Worm (Caenorhabditis elegans) whole organism, young adult: Measurements from ENCODE around the gene B0218.5.

ENCODE experiments used
- C06A6.2 ChIP-seq: fragments of 200-800 bp; sonication (Bioruptor generic); conservative IDR thresholded peaks from 2 replicates; pipeline ENCODE4 v1.3.6; 2022; ENCODE audit warnings: missing genetic modification characterization, missing compliant biosample characterization
- D2030.7 ChIP-seq: fragments of 200-800 bp; sonication (Bioruptor generic); IDR thresholded peaks from 2 replicates; pipeline ENCODE4 v1.3.6; 2022; ENCODE audit warnings: missing genetic modification reagents, missing genetic modification characterization, missing compliant biosample characterization
- F10E7.11 ChIP-seq: sonication (generic microtip); optimal IDR thresholded peaks from 2 replicates; lab custom pipeline; 2017; ENCODE audit warnings: mild to moderate bottlenecking, missing genetic modification characterization, moderate library complexity, missing compliant biosample characterization
- F22D6.2 ChIP-seq: sonication (generic microtip); optimal IDR thresholded peaks from 2 replicates; lab custom pipeline; 2016; ENCODE audit warnings: mild to moderate bottlenecking, missing genetic modification characterization, missing compliant biosample characterization
- F33H1.4 ChIP-seq: fragments of 200-800 bp; sonication (Bioruptor generic); IDR thresholded peaks from 2 replicates; pipeline ENCODE4 v1.3.6; 2022; ENCODE audit warnings: missing genetic modification reagents, missing genetic modification characterization, missing compliant biosample characterization
- F57C9.4 ChIP-seq: sonication (generic microtip); optimal IDR thresholded peaks from 2 replicates; lab custom pipeline; 2017; ENCODE audit warnings: mild to moderate bottlenecking, missing genetic modification characterization, missing compliant biosample characterization
- K11D2.4 ChIP-seq: fragments of 200-800 bp; sonication (Bioruptor generic); IDR thresholded peaks from 2 replicates; pipeline ENCODE4 v1.3.6; 2022; ENCODE audit warnings: missing genetic modification reagents, missing genetic modification characterization, missing compliant biosample characterization
- Y67H2A.10 ChIP-seq: fragments of 200-800 bp; sonication (Bioruptor generic); conservative IDR thresholded peaks from 2 replicates; pipeline ENCODE4 v1.3.6; 2022; ENCODE audit warnings: missing genetic modification reagents, missing genetic modification characterization, missing compliant biosample characterization
- ZK185.1 ChIP-seq: sonication (generic microtip); optimal IDR thresholded peaks from 2 replicates; lab custom pipeline; 2016; ENCODE audit warnings: mild to moderate bottlenecking, missing genetic modification characterization, missing compliant biosample characterization; ENCODE audit not compliant: poor library complexity, severe bottlenecking
- attf-5 ChIP-seq: fragments of 200-800 bp; sonication (Bioruptor generic); optimal IDR thresholded peaks from 2 replicates; lab custom pipeline; 2018; ENCODE audit warnings: mild to moderate bottlenecking, missing genetic modification characterization, missing compliant biosample characterization
- cebp-2 ChIP-seq: fragments of 200-800 bp; sonication (Bioruptor generic); IDR thresholded peaks from 2 replicates; pipeline ENCODE4 v1.3.6; 2022; ENCODE audit warnings: missing genetic modification characterization, missing compliant biosample characterization
- ceh-100 ChIP-seq: fragments of 200-800 bp; sonication (Bioruptor generic); IDR thresholded peaks from 2 replicates; pipeline ENCODE4 v1.3.6; 2022; ENCODE audit warnings: missing genetic modification reagents, missing genetic modification characterization, missing compliant biosample characterization
- ceh-27 ChIP-seq: fragments of 200-800 bp; sonication (Bioruptor generic); optimal IDR thresholded peaks from 2 replicates; lab custom pipeline; 2018; ENCODE audit warnings: mild to moderate bottlenecking, missing genetic modification characterization, moderate library complexity, missing compliant biosample characterization
- ceh-40 ChIP-seq: fragments of 200-800 bp; sonication (Bioruptor generic); IDR thresholded peaks from 2 replicates; pipeline ENCODE4 v1.3.6; 2022; ENCODE audit warnings: missing genetic modification characterization, missing compliant biosample characterization
- chd-7 ChIP-seq: sonication (generic microtip); optimal IDR thresholded peaks from 2 replicates; lab custom pipeline; 2016; ENCODE audit warnings: mild to moderate bottlenecking, missing genetic modification characterization, moderate library complexity, missing compliant biosample characterization
- dox-1 ChIP-seq: fragments of 200-800 bp; sonication (Bioruptor generic); IDR thresholded peaks from 2 replicates; pipeline ENCODE4 v1.3.6; 2022; ENCODE audit warnings: missing genetic modification reagents, missing genetic modification characterization, missing compliant biosample characterization
- dpff-1 ChIP-seq: sonication (generic microtip); optimal IDR thresholded peaks from 2 replicates; lab custom pipeline; 2017; ENCODE audit warnings: mild to moderate bottlenecking, missing genetic modification characterization, missing compliant biosample characterization
- dpl-1 ChIP-seq: fragments of 150-350 bp; optimal IDR thresholded peaks from 2 replicates; lab custom pipeline; 2014; ENCODE audit warnings: missing biosample characterization, missing genetic modification reagents, missing genetic modification characterization
- efl-1 ChIP-seq: fragments of 150-350 bp; optimal IDR thresholded peaks from 2 replicates; lab custom pipeline; 2014; ENCODE audit warnings: missing biosample characterization, missing genetic modification reagents, missing genetic modification characterization
- egl-18 ChIP-seq: fragments of 200-800 bp; sonication (Bioruptor generic); IDR thresholded peaks from 2 replicates; pipeline ENCODE4 v1.3.6; 2022; ENCODE audit warnings: missing genetic modification reagents, missing genetic modification characterization, missing compliant biosample characterization
- hlh-12 ChIP-seq: sonication (generic microtip); optimal IDR thresholded peaks from 2 replicates; lab custom pipeline; 2016; ENCODE audit warnings: missing genetic modification characterization, missing compliant biosample characterization
- hlh-26 ChIP-seq: fragments of 200-800 bp; sonication (Bioruptor generic); conservative IDR thresholded peaks from 2 replicates; pipeline ENCODE4 v1.3.6; 2022; ENCODE audit warnings: missing genetic modification reagents, missing genetic modification characterization, missing compliant biosample characterization
- hsf-1 ChIP-seq: fragments of 200-800 bp; sonication (Bioruptor generic); IDR thresholded peaks from 2 replicates; pipeline ENCODE4 v1.3.6; 2022; ENCODE audit warnings: missing genetic modification reagents, missing genetic modification characterization, missing compliant biosample characterization
- let-526 ChIP-seq: fragments of 200-800 bp; sonication (Bioruptor generic); IDR thresholded peaks from 2 replicates; pipeline ENCODE4 v1.3.6; 2022; ENCODE audit warnings: missing genetic modification reagents, missing genetic modification characterization, missing compliant biosample characterization
- let-607 ChIP-seq, 2 experiments: fragments of 200-800 bp in 1 of 2; sonication (Bioruptor generic) in 1 of 2; sonication (generic microtip) in 1 of 2; optimal IDR thresholded peaks; 2 replicates each; lab custom pipeline; 2016 to 2018; ENCODE audit warnings: mild to moderate bottlenecking in 2 of 2, missing compliant biosample characterization in 2 of 2, missing genetic modification characterization in 2 of 2, moderate library complexity in 2 of 2, missing genotype in 1 of 2
- lin-26 ChIP-seq: fragments of 200-800 bp; sonication (Bioruptor generic); IDR thresholded peaks from 2 replicates; pipeline ENCODE4 v1.3.6; 2022; ENCODE audit warnings: missing genetic modification reagents, missing genetic modification characterization, missing compliant biosample characterization
- lin-35 ChIP-seq, 3 experiments: fragments of 150-350 bp in 2 of 3; sonication (generic microtip) in 1 of 3; optimal IDR thresholded peaks; 2 replicates each; lab custom pipeline; 2014 to 2018; ENCODE audit warnings: missing biosample characterization in 3 of 3, missing genetic modification characterization in 3 of 3, missing genetic modification reagents in 3 of 3
- lin-54 ChIP-seq: fragments of 200-800 bp; sonication (Bioruptor generic); optimal IDR thresholded peaks from 2 replicates; lab custom pipeline; 2018; ENCODE audit warnings: mild to moderate bottlenecking, missing genetic modification characterization, missing compliant biosample characterization
- lsl-1 ChIP-seq: fragments of 200-800 bp; sonication (Bioruptor generic); optimal IDR thresholded peaks from 2 replicates; lab custom pipeline; 2018; ENCODE audit warnings: mild to moderate bottlenecking, missing genetic modification characterization, moderate library complexity, missing compliant biosample characterization
- madf-3 ChIP-seq: fragments of 200-800 bp; sonication (Bioruptor generic); IDR thresholded peaks from 2 replicates; pipeline ENCODE4 v1.3.6; 2022; ENCODE audit warnings: missing genetic modification reagents, missing genetic modification characterization, missing compliant biosample characterization
- madf-6 ChIP-seq: fragments of 200-800 bp; sonication (Bioruptor generic); IDR thresholded peaks from 2 replicates; pipeline ENCODE4 v1.3.6; 2022; ENCODE audit warnings: missing genetic modification reagents, missing genetic modification characterization, missing compliant biosample characterization
- madf-8 ChIP-seq: fragments of 200-800 bp; sonication (Bioruptor generic); conservative IDR thresholded peaks from 2 replicates; pipeline ENCODE4 v1.3.6; 2022; ENCODE audit warnings: missing genetic modification reagents, missing genetic modification characterization, missing compliant biosample characterization
- nfya-1 ChIP-seq: sonication (generic microtip); optimal IDR thresholded peaks from 2 replicates; lab custom pipeline; 2017; ENCODE audit warnings: antibody characterized with exemption, missing compliant biosample characterization, missing genetic modification characterization, borderline replicate concordance; ENCODE audit not compliant: insufficient read depth
- nhr-179 ChIP-seq: sonication (generic microtip); optimal IDR thresholded peaks from 2 replicates; lab custom pipeline; 2016; ENCODE audit warnings: mild to moderate bottlenecking, missing genetic modification characterization, missing compliant biosample characterization
- nhr-27 ChIP-seq: fragments of 200-800 bp; sonication (Bioruptor generic); optimal IDR thresholded peaks from 2 replicates; lab custom pipeline; 2018; ENCODE audit warnings: mild to moderate bottlenecking, missing genetic modification characterization, moderate library complexity, missing compliant biosample characterization
- rcor-1 ChIP-seq: fragments of 200-800 bp; sonication (Bioruptor generic); IDR thresholded peaks from 2 replicates; pipeline ENCODE4 v1.3.6; 2022; ENCODE audit warnings: missing genetic modification reagents, missing genetic modification characterization, missing compliant biosample characterization
- rec-8 ChIP-seq, 2 experiments: sonication (generic microtip); optimal IDR thresholded peaks; 2 replicates each; lab custom pipeline; 2016; ENCODE audit warnings: mild to moderate bottlenecking in 2 of 2, missing genetic modification characterization in 2 of 2, missing genetic modification reagents in 2 of 2, missing genotype in 2 of 2, missing biosample characterization in 1 of 2, missing compliant biosample characterization in 1 of 2, moderate library complexity in 1 of 2
- repo-1 ChIP-seq: sonication (generic microtip); optimal IDR thresholded peaks from 2 replicates; lab custom pipeline; 2017; ENCODE audit warnings: mild to moderate bottlenecking, missing genetic modification characterization, missing compliant biosample characterization
- sdz-38 ChIP-seq: sonication (generic microtip); optimal IDR thresholded peaks from 2 replicates; lab custom pipeline; 2016; ENCODE audit warnings: missing genotype, missing genetic modification characterization, missing compliant biosample characterization
- sea-2 ChIP-seq: fragments of 200-800 bp; sonication (Bioruptor generic); IDR thresholded peaks from 2 replicates; pipeline ENCODE4 v1.3.6; 2022; ENCODE audit warnings: missing genetic modification characterization, missing compliant biosample characterization
- snpc-1.1 ChIP-seq: sonication (generic microtip); optimal IDR thresholded peaks from 2 replicates; lab custom pipeline; 2017; ENCODE audit warnings: missing genetic modification characterization, mild to moderate bottlenecking, missing compliant biosample characterization, antibody characterized with exemption, moderate library complexity, missing genotype, missing genetic modification reagents; ENCODE audit not compliant: insufficient read depth
- snpc-1.3 ChIP-seq: sonication (generic microtip); optimal IDR thresholded peaks from 2 replicates; lab custom pipeline; 2017; ENCODE audit warnings: missing genetic modification characterization, mild to moderate bottlenecking, missing compliant biosample characterization, antibody characterized with exemption, moderate library complexity, missing genotype, missing genetic modification reagents; ENCODE audit not compliant: insufficient read depth
- snpc-4 ChIP-seq, 5 experiments: fragments of 150-350 bp in 1 of 5; sonication (generic microtip) in 4 of 5; optimal IDR thresholded peaks; 2 replicates each; lab custom pipeline; 2014 to 2018; ENCODE audit warnings: missing genetic modification characterization in 5 of 5, missing biosample characterization in 3 of 5, antibody characterized with exemption in 2 of 5, mild to moderate bottlenecking in 2 of 5, missing compliant biosample characterization in 2 of 5, missing genotype in 2 of 5, moderate library complexity in 2 of 5, missing genetic modification reagents in 1 of 5
- unc-62 ChIP-seq: fragments of 150-350 bp; optimal IDR thresholded peaks from 2 replicates; lab custom pipeline; 2014; ENCODE audit warnings: missing biosample characterization, missing genetic modification reagents, missing genetic modification characterization
- zfh-2 ChIP-seq: fragments of 200-800 bp; sonication (Bioruptor generic); conservative IDR thresholded peaks from 2 replicates; pipeline ENCODE4 v1.3.6; 2022; ENCODE audit warnings: missing genetic modification reagents, missing genetic modification characterization, missing compliant biosample characterization
- ztf-18 ChIP-seq: sonication (generic microtip); optimal IDR thresholded peaks from 2 replicates; lab custom pipeline; 2016; ENCODE audit warnings: missing genotype, mild to moderate bottlenecking, missing genetic modification characterization, missing compliant biosample characterization
- ztf-28 ChIP-seq: fragments of 200-800 bp; sonication (Bioruptor generic); IDR thresholded peaks from 2 replicates; pipeline ENCODE4 v1.3.6; 2022; ENCODE audit warnings: missing genetic modification reagents, missing genetic modification characterization, missing compliant biosample characterization

The B0218.5 gene

DNA sequence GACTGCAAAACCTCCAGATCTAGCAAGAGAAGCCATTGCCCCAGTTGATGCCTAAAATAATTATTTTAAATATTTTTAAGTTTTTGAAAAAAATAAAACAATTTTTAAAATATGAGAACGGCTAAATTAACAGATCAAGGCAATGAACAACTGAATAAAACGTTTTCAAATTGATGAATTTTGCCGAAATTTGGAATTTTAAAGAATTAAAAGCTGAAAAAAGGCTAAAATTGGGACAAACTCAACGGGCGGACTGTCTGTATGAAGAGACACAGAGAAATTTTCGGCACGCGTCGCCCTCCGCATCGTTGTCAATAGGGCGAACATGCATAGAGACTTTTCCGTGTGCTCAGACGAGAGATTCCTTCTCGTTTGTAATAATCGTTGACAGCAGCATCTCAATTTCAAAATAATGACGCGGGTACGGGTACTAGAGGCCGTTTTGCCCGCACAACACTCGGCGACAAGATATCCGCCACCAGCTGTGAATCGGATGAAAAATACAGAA, 21.0 kb downstream of the B0218.5 start, which contains the start of the genes isp-1 and islo-1 (continued):
- no peak for TF ChIP-seq efl-1 (GFP tag; lab: Kevin White, UChicago)
- peak; percentile 3 for TF ChIP-seq lsl-1 (GFP tag; lab: Kevin White, UChicago)
- no peak for TF ChIP-seq chd-7 (tag; lab: Kevin White, UChicago)
- 0 out of 2 replicates have a peak, but pooled peaks have one; percentile 19 for TF ChIP-seq madf-6
- no peak for TF ChIP-seq repo-1 (tag; lab: Kevin White, UChicago)
- no peak for TF ChIP-seq zfh-2
- TF ChIP-seq snpc-1.3 (tag; lab: Kevin White, UChicago) = no peak
- TF ChIP-seq attf-5 (GFP tag; lab: Kevin White, UChicago) = peak; percentile 82
- TF ChIP-seq F22D6.2 (tag; lab: Kevin White, UChicago) = no peak
- no peak for TF ChIP-seq F57C9.4
- no peak for TF ChIP-seq K11D2.4
- TF ChIP-seq let-607 (tag; optimal IDR thresholded peaks at IDR 0.05; lab: Kevin White, UChicago) = no peak
- no peak for TF ChIP-seq F10E7.11 (tag; lab: Kevin White, UChicago)
- TF ChIP-seq lin-54 (GFP tag; lab: Kevin White, UChicago) = no peak
- TF ChIP-seq F33H1.4 (GFP tag; lab: Robert Waterston, UW) = peak; percentile 13; the same call in 1 of the 2 replicates
- TF ChIP-seq nhr-179 = no peak
- no peak for TF ChIP-seq Y67H2A.10 (GFP tag; lab: Robert Waterston, UW)
- no peak for TF ChIP-seq cebp-2 (GFP tag; lab: Robert Waterston, UW)
- peak; percentile 33 for TF ChIP-seq dpl-1 (GFP tag; lab: Kevin White, UChicago)
- TF ChIP-seq snpc-4 (GFP tag; optimal IDR thresholded peaks at IDR 0.05; lab: Kevin White, UChicago) = no peak
- peak in 2 of 4 experiments; percentile 46 to 53 for TF ChIP-seq snpc-4 (tag; optimal IDR thresholded peaks at IDR 0.05; lab: Kevin White, UChicago)
- TF ChIP-seq ceh-27 (GFP tag; lab: Kevin White, UChicago) = peak; percentile 25
- TF ChIP-seq lin-35 (GFP tag; optimal IDR thresholded peaks at IDR 0.05; lab: Kevin White, UChicago) = no peak
- TF ChIP-seq let-526 = no peak
- no peak for TF ChIP-seq sdz-38
- TF ChIP-seq lin-26 = no peak
- no peak for TF ChIP-seq snpc-1.1
- TF ChIP-seq hlh-12 = no peak
- TF ChIP-seq sea-2 (GFP tag; lab: Robert Waterston, UW) = no peak
- peak; percentile 92 for TF ChIP-seq madf-3 (GFP tag; lab: Robert Waterston, UW)
- peak; percentile 13; the same call in 1 of the 2 replicates for TF ChIP-seq madf-8 (GFP tag; lab: Robert Waterston, UW)
- TF ChIP-seq ceh-100 (GFP tag; lab: Robert Waterston, UW) = no peak
- no peak for TF ChIP-seq unc-62
- no peak for TF ChIP-seq hlh-26
- TF ChIP-seq C06A6.2 (GFP tag; lab: Robert Waterston, UW) = no peak
- no peak for TF ChIP-seq ztf-28 (GFP tag; lab: Robert Waterston, UW)
- no peak for TF ChIP-seq egl-18 (GFP tag; lab: Robert Waterston, UW)
- no peak for TF ChIP-seq ZK185.1
- peak; percentile 45; the same call in 1 of the 2 replicates for TF ChIP-seq dox-1 (GFP tag; lab: Robert Waterston, UW)
- TF ChIP-seq nhr-27 (tag; lab: Kevin White, UChicago) = no peak
- TF ChIP-seq hsf-1 = no peak
- peak; percentile 33; the same call in 1 of the 2 replicates for TF ChIP-seq D2030.7 (GFP tag; lab: Robert Waterston, UW)
- TF ChIP-seq nfya-1 = no peak
- TF ChIP-seq rec-8 (tag; optimal IDR thresholded peaks at IDR 0.05; lab: Kevin White, UChicago) = no peak
- TF ChIP-seq dpff-1 (tag; lab: Kevin White, UChicago) = no peak
- TF ChIP-seq ztf-18 (tag; lab: Kevin White, UChicago) = no peak
- no peak for TF ChIP-seq ceh-40 (GFP tag; lab: Robert Waterston, UW)
- no peak for TF ChIP-seq rcor-1 (GFP tag; lab: Robert Waterston, UW)
